Fruit fly (Drosophila melanogaster) ovary, adult (tissue): ENCODE results near the gene pinta.
A peak's percentile ranks its signal among the peaks of the same experiment; 100 is the strongest.

Experiments
- CG17801 ChIP-seq: fragments of 200-800 bp; optimal IDR thresholded peaks from 2 replicates; lab custom pipeline; 2019; ENCODE audit warnings: missing biosample characterization, mild to moderate bottlenecking, missing genetic modification characterization, moderate library complexity; ENCODE audit not compliant: partially characterized antibody

The pinta gene

dm6 chr3R:22397068-22397700 is 27.5 kb downstream of the pinta start:
- TF ChIP-seq CG17801 (GFP tag; lab: Kevin White, UChicago), result no peak

- no peak for TF ChIP-seq CG17801 (GFP tag; lab: Kevin White, UChicago)
Observed at dm6 chr3R:22396238-22396772, 28.4 kb downstream of the pinta start.

dm6 chr3R:22395409-22396178 is 29.1 kb downstream of the pinta start:
- TF ChIP-seq CG17801 (GFP tag; lab: Kevin White, UChicago), result no peak

dm6 chr3R:22394004-22394403 is 30.7 kb downstream of the pinta start, which contains the start of gene CG13857:
Gene CG13857 (minus strand): TSS chr3R:22394104.
- TF ChIP-seq CG17801 (GFP tag; lab: Kevin White, UChicago), result no peak

dm6 chr3R:22390109-22390508 is 34.6 kb downstream of the pinta start:
- TF ChIP-seq CG17801 (GFP tag; lab: Kevin White, UChicago), result no peak

- TF ChIP-seq CG17801 (GFP tag; lab: Kevin White, UChicago), result no peak
Observed at dm6 chr3R:22389614-22390013, 35.1 kb downstream of the pinta start, which contains the start of the genes CAH8 and CG7059. Gene CAH8 (minus strand): TSS chr3R:22389714. Gene CG7059 (plus strand): TSS chr3R:22389780.

dm6 chr3R:22381735-22382134 is 43.0 kb downstream of the pinta start, which contains the start of gene Gpdh3:
Gene Gpdh3 (plus strand): TSS chr3R:22382035.
- TF ChIP-seq CG17801 (GFP tag; lab: Kevin White, UChicago), result no peak

dm6 chr3R:22381077-22381476 is 43.7 kb downstream of the pinta start, which contains the start of gene CG43342:
Gene CG43342 (plus strand): TSS chr3R:22381340.
- no peak for TF ChIP-seq CG17801 (GFP tag; lab: Kevin White, UChicago)

- no peak for TF ChIP-seq CG17801 (GFP tag; lab: Kevin White, UChicago)
Observed at dm6 chr3R:22379942-22380341, 44.8 kb downstream of the pinta start, which contains the start of gene CG34149. Gene CG34149 (plus strand): TSS chr3R:22380128.

- peak; percentile 44 for TF ChIP-seq CG17801 (GFP tag; lab: Kevin White, UChicago)
Observed at dm6 chr3R:22375674-22376073, 49.1 kb downstream of the pinta start, which contains the start of gene CG18596. Gene CG18596 (plus strand): TSS chr3R:22375923.
